Fruit fly (Drosophila melanogaster) whole organism, embryonic: ENCODE results near the gene CG46467.

Experiments
- Aef1 ChIP-seq: fragments of 200-800 bp; sonication (Bioruptor generic); IDR thresholded peaks from 3 replicates; pipeline ENCODE4 v1.3.6; 2022; ENCODE audit warnings: missing biosample characterization, missing genetic modification characterization
- CG10209 ChIP-seq: fragments of 200-800 bp; sonication (Bioruptor generic); optimal IDR thresholded peaks from 3 replicates; lab custom pipeline; 2017; ENCODE audit warnings: missing biosample characterization, mild to moderate bottlenecking, missing genetic modification characterization, missing genetic modification reagents
- CG10543 ChIP-seq: fragments of 200-800 bp; sonication (Bioruptor generic); optimal IDR thresholded peaks from 3 replicates; lab custom pipeline; 2017; ENCODE audit warnings: missing biosample characterization, mild to moderate bottlenecking, missing genetic modification characterization, moderate library complexity
- CG11504 ChIP-seq: fragments of 200-800 bp; sonication (Bioruptor generic); optimal IDR thresholded peaks from 3 replicates; lab custom pipeline; 2019; ENCODE audit warnings: missing biosample characterization, mild to moderate bottlenecking, missing genetic modification characterization, moderate library complexity
- CG13287 ChIP-seq: fragments of 200-800 bp; sonication (Bioruptor generic); IDR thresholded peaks from 2 replicates; pipeline ENCODE4 v1.3.6; 2022; ENCODE audit warnings: missing biosample characterization, missing genetic modification characterization; ENCODE audit not compliant: partially characterized antibody
- CG13894 ChIP-seq: fragments of 200-800 bp; sonication (Bioruptor generic); optimal IDR thresholded peaks from 3 replicates; lab custom pipeline; 2018; ENCODE audit warnings: missing biosample characterization, mild to moderate bottlenecking, missing genetic modification characterization, moderate library complexity
- CG15479 ChIP-seq: fragments of 200-800 bp; sonication (Bioruptor generic); optimal IDR thresholded peaks from 3 replicates; lab custom pipeline; 2019; ENCODE audit warnings: missing biosample characterization, mild to moderate bottlenecking, missing genetic modification characterization, moderate library complexity
- CG16813 ChIP-seq: fragments of 200-800 bp; sonication (Bioruptor generic); IDR thresholded peaks from 3 replicates; pipeline ENCODE4 v1.3.6; 2022; ENCODE audit warnings: missing biosample characterization, missing genetic modification characterization; ENCODE audit not compliant: partially characterized antibody
- CG17829 ChIP-seq: fragments of 200-800 bp; optimal IDR thresholded peaks from 2 replicates; lab custom pipeline; 2019; ENCODE audit warnings: missing biosample characterization, mild to moderate bottlenecking, missing genetic modification characterization, moderate library complexity
- CG18011 ChIP-seq: fragments of 200-800 bp; sonication (Bioruptor generic); optimal IDR thresholded peaks from 2 replicates; lab custom pipeline; 2017; ENCODE audit warnings: missing biosample characterization, missing genetic modification characterization, mild to moderate bottlenecking, moderate library complexity, missing genotype
- CG18599 ChIP-seq: fragments of 200-800 bp; sonication (Bioruptor generic); optimal IDR thresholded peaks from 3 replicates; lab custom pipeline; 2017; ENCODE audit warnings: missing biosample characterization, missing genetic modification characterization, mild to moderate bottlenecking, moderate library complexity, missing genetic modification reagents
- CG31441 ChIP-seq: fragments of 200-800 bp; sonication (Bioruptor generic); IDR thresholded peaks from 2 replicates; pipeline ENCODE4 v1.3.6; 2022; ENCODE audit warnings: missing biosample characterization, missing genetic modification characterization
- CG34376 ChIP-seq: fragments of 200-800 bp; sonication (Bioruptor generic); optimal IDR thresholded peaks from 2 replicates; lab custom pipeline; 2018; ENCODE audit warnings: missing biosample characterization, mild to moderate bottlenecking, missing genetic modification characterization
- CG42726 ChIP-seq: fragments of 200-800 bp; sonication (Bioruptor generic); IDR thresholded peaks from 2 replicates; pipeline ENCODE4 v1.3.6; 2022; ENCODE audit warnings: missing biosample characterization, missing genetic modification characterization; ENCODE audit not compliant: partially characterized antibody
- CG4282 ChIP-seq: fragments of 200-800 bp; sonication (Bioruptor generic); optimal IDR thresholded peaks from 2 replicates; lab custom pipeline; 2016; ENCODE audit warnings: missing biosample characterization, missing genetic modification characterization
- CG4820 ChIP-seq: fragments of 200-800 bp; sonication (Bioruptor generic); optimal IDR thresholded peaks from 3 replicates; lab custom pipeline; 2016; ENCODE audit warnings: missing biosample characterization, missing genetic modification characterization
- CG6272 ChIP-seq: fragments of 200-800 bp; sonication (Bioruptor generic); IDR thresholded peaks from 2 replicates; pipeline ENCODE4 v1.3.6; 2022; ENCODE audit warnings: missing biosample characterization, missing genetic modification characterization
- CG8089 ChIP-seq: fragments of 200-800 bp; sonication (Bioruptor generic); optimal IDR thresholded peaks from 3 replicates; lab custom pipeline; 2016; ENCODE audit warnings: missing biosample characterization, missing genetic modification characterization
- CG8290 ChIP-seq, 3 experiments: fragments of 200-800 bp; sonication (Bioruptor generic); optimal IDR thresholded peaks; 2 replicates each; lab custom pipeline; 2016 to 2019; ENCODE audit warnings: missing biosample characterization in 3 of 3, missing genetic modification characterization in 3 of 3, mild to moderate bottlenecking in 2 of 3, moderate library complexity in 1 of 3
- CG9817 ChIP-seq: fragments of 200-800 bp; sonication (Bioruptor generic); optimal IDR thresholded peaks from 2 replicates; lab custom pipeline; 2018; ENCODE audit warnings: missing biosample characterization, mild to moderate bottlenecking, missing genetic modification characterization, moderate library complexity
- ERR ChIP-seq: fragments of 200-800 bp; sonication (Bioruptor generic); optimal IDR thresholded peaks from 2 replicates; lab custom pipeline; 2016; ENCODE audit warnings: missing biosample characterization, missing genetic modification characterization
- GATAe ChIP-seq: fragments of 200-800 bp; sonication (Bioruptor generic); conservative IDR thresholded peaks from 2 replicates; pipeline ENCODE4 v1.3.6; 2022; ENCODE audit warnings: missing biosample characterization, missing genetic modification characterization
- Hmr ChIP-seq: fragments of 200-800 bp; sonication (Bioruptor generic); optimal IDR thresholded peaks from 3 replicates; lab custom pipeline; 2017; ENCODE audit warnings: mild to moderate bottlenecking, missing biosample characterization, missing genetic modification reagents, missing genetic modification characterization
- Med ChIP-seq: fragments of 200-800 bp; sonication (Bioruptor generic); peaks from one replicate; lab custom pipeline; 2016; ENCODE audit warnings: missing biosample characterization, missing genetic modification characterization, mild to moderate bottlenecking, inconsistent platforms, moderate library complexity
- Pdp1 ChIP-seq, 2 experiments: fragments of 200-800 bp; sonication (Bioruptor generic); optimal IDR thresholded peaks; 3 replicates each; lab custom pipeline; 2016; ENCODE audit warnings: missing biosample characterization in 2 of 2, missing genetic modification characterization in 2 of 2, mild to moderate bottlenecking in 1 of 2, moderate library complexity in 1 of 2
- amos ChIP-seq: fragments of 200-800 bp; sonication (Bioruptor generic); IDR thresholded peaks from 2 replicates; pipeline ENCODE4 v1.3.6; 2022; ENCODE audit warnings: missing biosample characterization, missing genetic modification characterization; ENCODE audit not compliant: partially characterized antibody
- chinmo ChIP-seq: fragments of 200-800 bp; sonication (Bioruptor generic); IDR thresholded peaks from 4 replicates; pipeline ENCODE4 v1.3.6; 2022; ENCODE audit warnings: missing biosample characterization, missing genetic modification characterization; ENCODE audit not compliant: partially characterized antibody
- chn ChIP-seq: fragments of 200-800 bp; sonication (Bioruptor generic); optimal IDR thresholded peaks from 2 replicates; lab custom pipeline; 2016; ENCODE audit warnings: missing biosample characterization, missing genetic modification characterization
- crol ChIP-seq: fragments of 200-800 bp; sonication (Bioruptor generic); IDR thresholded peaks from 2 replicates; pipeline ENCODE4 v1.3.6; 2022; ENCODE audit warnings: missing biosample characterization, missing genetic modification characterization
- da ChIP-seq: fragments of 200-800 bp; sonication (Bioruptor generic); optimal IDR thresholded peaks from 2 replicates; lab custom pipeline; 2016; ENCODE audit warnings: missing biosample characterization, missing genetic modification characterization
- dmrt11E ChIP-seq: fragments of 200-800 bp; sonication (Bioruptor generic); optimal IDR thresholded peaks from 3 replicates; lab custom pipeline; 2018; ENCODE audit warnings: missing biosample characterization, mild to moderate bottlenecking, missing genetic modification characterization, moderate library complexity
- dpn ChIP-seq, 2 experiments: fragments of 200-800 bp; sonication (Bioruptor generic); optimal IDR thresholded peaks; 3 replicates each; lab custom pipeline; 2016; ENCODE audit warnings: missing biosample characterization in 2 of 2, missing genetic modification characterization in 2 of 2
- eve ChIP-seq, 2 experiments: fragments of >200 bp; optimal IDR thresholded peaks; 2 replicates each; lab custom pipeline; 2017; ENCODE audit warnings: missing biosample characterization in 2 of 2, missing genetic modification characterization in 2 of 2
- gce ChIP-seq: fragments of 200-800 bp; sonication (Bioruptor generic); IDR thresholded peaks from 3 replicates; pipeline ENCODE4 v1.3.6; 2022; ENCODE audit warnings: missing biosample characterization, missing genetic modification characterization
- gem ChIP-seq: fragments of 200-800 bp; sonication (Bioruptor generic); optimal IDR thresholded peaks from 2 replicates; lab custom pipeline; 2019; ENCODE audit warnings: missing biosample characterization, mild to moderate bottlenecking, missing genetic modification characterization, moderate library complexity
- grn ChIP-seq: fragments of 200-800 bp; sonication (Bioruptor generic); optimal IDR thresholded peaks from 3 replicates; lab custom pipeline; 2017; ENCODE audit warnings: missing biosample characterization, missing genetic modification characterization
- hth ChIP-seq: fragments of >200 bp; optimal IDR thresholded peaks from 2 replicates; lab custom pipeline; 2017; ENCODE audit warnings: inconsistent platforms
- lbe ChIP-seq: fragments of 200-800 bp; sonication (Bioruptor generic); optimal IDR thresholded peaks from 2 replicates; lab custom pipeline; 2016; ENCODE audit warnings: missing biosample characterization, mild to moderate bottlenecking, missing genetic modification characterization
- luna ChIP-seq: fragments of 200-800 bp; sonication (Bioruptor generic); optimal IDR thresholded peaks from 2 replicates; lab custom pipeline; 2016; ENCODE audit warnings: missing biosample characterization, missing genetic modification characterization
- ranshi ChIP-seq: fragments of 200-800 bp; sonication (Bioruptor generic); IDR thresholded peaks from 2 replicates; pipeline ENCODE4 v1.3.6; 2022; ENCODE audit warnings: missing biosample characterization, missing genetic modification characterization
- row ChIP-seq: fragments of 200-800 bp; sonication (Bioruptor generic); IDR thresholded peaks from 3 replicates; pipeline ENCODE4 v1.3.6; 2022; ENCODE audit warnings: missing biosample characterization, missing genetic modification characterization
- sens ChIP-seq: fragments of 200-800 bp; sonication (Bioruptor generic); peaks from one replicate; lab custom pipeline; 2016; ENCODE audit warnings: missing biosample characterization, missing genetic modification characterization
- so ChIP-seq: fragments of 200-800 bp; sonication (Bioruptor generic); IDR thresholded peaks from 3 replicates; pipeline ENCODE4 v1.3.6; 2022; ENCODE audit warnings: missing biosample characterization, missing genetic modification characterization
- usp ChIP-seq: fragments of >200 bp; optimal IDR thresholded peaks from 2 replicates; lab custom pipeline; 2017; ENCODE audit warnings: missing biosample characterization, missing genetic modification characterization
- zfh1 ChIP-seq: fragments of 200-800 bp; sonication (Bioruptor generic); IDR thresholded peaks from 3 replicates; pipeline ENCODE4 v1.3.6; 2022; ENCODE audit warnings: missing biosample characterization, missing genetic modification characterization

The CG46467 gene

dm6 chr3R:9926856-9927822 is 52.7 kb downstream of the CG46467 start (continued):
- TF ChIP-seq CG18011 (GFP tag; lab: Kevin White, UChicago) (no peak), CG4282 (no peak), CG31441 (no peak), sens (peak; percentile 37), dpn (GFP tag; optimal IDR thresholded peaks at IDR 0.05; lab: Kevin White, UChicago) (no peak), ranshi (GFP tag; lab: Robert Waterston, UW) (0 out of 2 replicates have a peak, but pooled peaks have one; percentile 29), zfh1 (GFP tag; lab: Robert Waterston, UW) (no peak), dmrt11E (tag; lab: Kevin White, UChicago) (no peak), chinmo (GFP tag; lab: Robert Waterston, UW) (0 out of 4 replicates have a peak, but pooled peaks have one; percentile 28), gem (no peak), luna (GFP tag; lab: Kevin White, UChicago) (no peak), usp (GFP tag; lab: Kevin White, UChicago) (no peak), chn (GFP tag; lab: Kevin White, UChicago) (no peak), CG15479 (GFP tag; lab: Kevin White, UChicago) (peak; percentile 85), CG8290 (GFP tag; optimal IDR thresholded peaks at IDR 0.05; lab: Kevin White, UChicago) (no peak), CG8290 (tag; optimal IDR thresholded peaks at IDR 0.05; lab: Kevin White, UChicago) (no peak), CG4820 (GFP tag; lab: Kevin White, UChicago) (no peak), Hmr (GFP tag; lab: Kevin White, UChicago) (no peak), GATAe (GFP tag; lab: Robert Waterston, UW) (no peak), CG9817 (tag; lab: Kevin White, UChicago) (no peak), CG10209 (GFP tag; lab: Kevin White, UChicago) (no peak), CG11504 (no peak), eve (GFP tag; optimal IDR thresholded peaks at IDR 0.05; lab: Kevin White, UChicago) (no peak), CG17829 (tag; lab: Kevin White, UChicago) (no peak), row (GFP tag; lab: Robert Waterston, UW) (no peak), CG8089 (GFP tag; lab: Kevin White, UChicago) (no peak), lbe (GFP tag; lab: Kevin White, UChicago) (no peak), Aef1 (no peak), da (no peak), ERR (GFP tag; lab: Kevin White, UChicago) (no peak), crol (GFP tag; lab: Robert Waterston, UW) (0 out of 2 replicates have a peak, but pooled peaks have one; percentile 24), CG6272 (GFP tag; lab: Robert Waterston, UW) (no peak), hth (lab: Kevin White, UChicago) (no peak)
- TF ChIP-seq, all 482 proteins: peak for 19

dm6 chr3R:9928205-9929008 is 53.9 kb downstream of the CG46467 start:
- TF ChIP-seq CG18599 (GFP tag; lab: Kevin White, UChicago) (peak; percentile 24), lbe (GFP tag; lab: Kevin White, UChicago) (peak; percentile 52), CG13894 (tag; lab: Kevin White, UChicago) (peak; percentile 72), CG16813 (GFP tag; lab: Robert Waterston, UW) (peak; percentile 39; the same call in 1 of the 3 replicates), CG10543 (GFP tag; lab: Kevin White, UChicago) (peak; percentile 55), Med (peak; percentile 33), Pdp1 (GFP tag; optimal IDR thresholded peaks at IDR 0.05; lab: Kevin White, UChicago) (peak in 1 of 2 experiments; percentile 92), so (peak; percentile 44; the same call in 1 of the 3 replicates), amos (0 out of 2 replicates have a peak, but pooled peaks have one; percentile 18), CG42726 (GFP tag; lab: Robert Waterston, UW) (0 out of 2 replicates have a peak, but pooled peaks have one; percentile 6), zfh1 (GFP tag; lab: Robert Waterston, UW) (0 out of 3 replicates have a peak, but pooled peaks have one; percentile 19), CG13287 (GFP tag; lab: Robert Waterston, UW) (peak; percentile 36; the same call in 1 of the 2 replicates), CG34376 (GFP tag; lab: Kevin White, UChicago) (peak; percentile 14), Hmr (GFP tag; lab: Kevin White, UChicago) (peak; percentile 25), gce (no peak), grn (peak; percentile 36)
